Fruit fly (Drosophila melanogaster) whole organism, pupa: Measurements from ENCODE around the gene mRpL24.

Experiments used
- CG10348 ChIP-seq: fragments of 200-800 bp; sonication (Bioruptor generic); IDR thresholded peaks from 2 replicates; pipeline ENCODE4 v1.3.6; 2022; ENCODE audit warnings: missing biosample characterization, missing genetic modification characterization
- CG12605 ChIP-seq: fragments of 200-800 bp; sonication (Bioruptor generic); IDR thresholded peaks from 2 replicates; pipeline ENCODE4 v1.3.6; 2022; ENCODE audit warnings: missing biosample characterization, missing genetic modification characterization
- CG13204 ChIP-seq: fragments of 200-800 bp; sonication (Bioruptor generic); optimal IDR thresholded peaks from 2 replicates; lab custom pipeline; 2018; ENCODE audit warnings: missing biosample characterization, mild to moderate bottlenecking, missing genetic modification characterization, moderate library complexity
- CG14655 ChIP-seq: fragments of 200-800 bp; sonication (Bioruptor generic); optimal IDR thresholded peaks from 3 replicates; lab custom pipeline; 2017; ENCODE audit warnings: mild to moderate bottlenecking, missing biosample characterization, missing genetic modification reagents, missing genetic modification characterization
- CG15710 ChIP-seq: fragments of 200-800 bp; sonication (Bioruptor generic); optimal IDR thresholded peaks from 2 replicates; lab custom pipeline; 2018; ENCODE audit warnings: missing biosample characterization, mild to moderate bottlenecking, missing genetic modification characterization, moderate library complexity
- CG17806 ChIP-seq: fragments of 200-800 bp; sonication (Bioruptor generic); optimal IDR thresholded peaks from 2 replicates; lab custom pipeline; 2018; ENCODE audit warnings: missing biosample characterization, mild to moderate bottlenecking, missing genetic modification characterization, moderate library complexity
- CG32121 ChIP-seq: fragments of 200-800 bp; sonication (Bioruptor generic); IDR thresholded peaks from 2 replicates; pipeline ENCODE4 v1.3.6; 2022; ENCODE audit warnings: missing biosample characterization, missing genetic modification characterization
- CG34367 ChIP-seq: fragments of 200-800 bp; sonication (Bioruptor generic); optimal IDR thresholded peaks from 2 replicates; lab custom pipeline; 2018; ENCODE audit warnings: missing biosample characterization, mild to moderate bottlenecking, missing genetic modification characterization
- CG4496 ChIP-seq: fragments of 200-800 bp; sonication (Bioruptor generic); IDR thresholded peaks from 3 replicates; pipeline ENCODE4 v1.3.6; 2022; ENCODE audit warnings: missing biosample characterization, missing genetic modification characterization
- CG8159 ChIP-seq: fragments of 200-800 bp; sonication (Bioruptor generic); optimal IDR thresholded peaks from 3 replicates; lab custom pipeline; 2018; ENCODE audit warnings: missing biosample characterization, mild to moderate bottlenecking, missing genetic modification characterization, moderate library complexity
- CG8301 ChIP-seq: fragments of 200-800 bp; sonication (Bioruptor generic); optimal IDR thresholded peaks from 2 replicates; lab custom pipeline; 2018; ENCODE audit warnings: missing biosample characterization, mild to moderate bottlenecking, missing genetic modification characterization
- CG9948 ChIP-seq: fragments of 200-800 bp; sonication (Bioruptor generic); optimal IDR thresholded peaks from 2 replicates; lab custom pipeline; 2018; ENCODE audit warnings: missing biosample characterization, mild to moderate bottlenecking, missing genetic modification characterization, moderate library complexity
- D1 ChIP-seq: fragments of 200-800 bp; sonication (Bioruptor generic); optimal IDR thresholded peaks from 2 replicates; lab custom pipeline; 2018; ENCODE audit warnings: missing biosample characterization, mild to moderate bottlenecking, missing genetic modification characterization, moderate library complexity
- EcR ChIP-seq: fragments of 200-800 bp; sonication (Bioruptor generic); optimal IDR thresholded peaks from 3 replicates; lab custom pipeline; 2019; ENCODE audit warnings: missing biosample characterization, missing genetic modification characterization, mild to moderate bottlenecking, moderate library complexity, missing genetic modification reagents
- Ets98B ChIP-seq: fragments of 200-800 bp; sonication (Bioruptor generic); IDR thresholded peaks from 2 replicates; pipeline ENCODE4 v1.3.6; 2022; ENCODE audit warnings: missing biosample characterization, missing genetic modification characterization
- Pif1A ChIP-seq: fragments of 200-800 bp; sonication (Bioruptor generic); optimal IDR thresholded peaks from 3 replicates; lab custom pipeline; 2016; ENCODE audit warnings: missing biosample characterization, missing genetic modification characterization
- Pif1B ChIP-seq: fragments of 200-800 bp; sonication (Bioruptor generic); optimal IDR thresholded peaks from 3 replicates; lab custom pipeline; 2016; ENCODE audit warnings: missing biosample characterization, missing genetic modification characterization
- Snoo ChIP-seq: fragments of 200-800 bp; sonication (Bioruptor generic); optimal IDR thresholded peaks from 3 replicates; lab custom pipeline; 2017; ENCODE audit warnings: missing biosample characterization, mild to moderate bottlenecking, missing genetic modification characterization, inconsistent platforms
- fd96Ca ChIP-seq: fragments of 200-800 bp; sonication (Bioruptor generic); IDR thresholded peaks from 3 replicates; pipeline ENCODE4 v1.3.6; 2022; ENCODE audit warnings: missing biosample characterization, missing genetic modification characterization
- gl ChIP-seq: fragments of 200-800 bp; sonication (Bioruptor generic); optimal IDR thresholded peaks from 2 replicates; lab custom pipeline; 2018; ENCODE audit warnings: missing biosample characterization, mild to moderate bottlenecking, missing genetic modification characterization

The mRpL24 gene

DNA sequence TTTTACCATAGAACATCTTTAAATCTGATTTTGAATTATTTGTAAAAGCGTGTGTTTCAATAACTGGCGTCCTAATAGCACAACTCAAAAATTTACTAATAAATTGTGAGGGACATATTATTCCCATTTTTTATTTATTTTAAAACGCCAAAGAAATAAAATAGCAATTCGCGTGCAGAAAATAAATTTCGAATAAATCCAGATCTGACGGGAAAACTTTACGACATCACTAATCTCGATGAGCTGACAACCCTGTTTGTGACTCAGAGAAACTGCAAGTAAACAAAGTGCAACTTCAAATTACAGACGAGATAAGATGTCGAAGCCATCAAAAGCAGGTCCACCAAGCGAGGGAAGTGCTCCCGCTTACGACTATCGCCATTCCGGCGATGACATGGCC is 20.3 kb upstream of the mRpL24 start, which contains the start of gene CG34125:
TSS of gene CG34125 (plus strand) at position 254 of the 400 bp plus-strand sequence.
- TF ChIP-seq CG10348, result no peak
- no peak for TF ChIP-seq EcR (GFP tag; lab: Kevin White, UChicago)
- no peak for TF ChIP-seq CG9948
- no peak for TF ChIP-seq CG15710 (tag; lab: Kevin White, UChicago)
- no peak for TF ChIP-seq Snoo (tag; lab: Kevin White, UChicago)
- no peak for TF ChIP-seq D1 (tag; lab: Kevin White, UChicago)
- TF ChIP-seq CG8159 (tag; lab: Kevin White, UChicago), result no peak
- no peak for TF ChIP-seq CG34367 (tag; lab: Kevin White, UChicago)
- TF ChIP-seq CG4496 (GFP tag; lab: Robert Waterston, UW), result no peak
- no peak for TF ChIP-seq Pif1B (GFP tag; lab: Kevin White, UChicago)
- no peak for TF ChIP-seq gl (tag; lab: Kevin White, UChicago)
- TF ChIP-seq CG8301 (tag; lab: Kevin White, UChicago), result no peak
- no peak for TF ChIP-seq CG12605
- no peak for TF ChIP-seq CG13204
- TF ChIP-seq CG14655, result no peak
- TF ChIP-seq Pif1A, result no peak
- no peak for TF ChIP-seq fd96Ca (GFP tag; lab: Robert Waterston, UW)
- TF ChIP-seq Ets98B (GFP tag; lab: Robert Waterston, UW), result no peak

DNA sequence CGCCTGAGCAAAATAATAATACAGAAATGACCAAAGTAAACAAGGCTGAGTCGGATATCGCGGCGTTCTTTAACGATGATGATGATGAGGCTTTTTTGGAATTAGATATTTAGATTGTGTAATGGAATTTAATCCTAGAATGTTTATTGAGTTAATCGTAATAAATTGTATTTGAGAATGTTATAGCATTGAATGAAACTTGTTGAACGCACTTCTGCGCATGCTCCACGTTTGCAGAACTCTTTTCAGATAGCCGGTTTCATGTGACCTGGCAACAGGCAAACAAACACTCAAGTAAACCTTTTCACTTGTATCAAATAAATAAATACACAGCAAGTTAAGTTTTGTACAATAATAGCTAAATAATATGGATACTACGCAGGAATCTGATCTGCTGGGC is 12.9 kb upstream of the mRpL24 start, which contains the start of gene CG34124:
TSS of gene CG34124 (plus strand) at position 301 of the 400 bp plus-strand sequence.
- no peak for TF ChIP-seq CG12605
- TF ChIP-seq D1 (tag; lab: Kevin White, UChicago), result no peak
- TF ChIP-seq CG8301 (tag; lab: Kevin White, UChicago), result no peak
- no peak for TF ChIP-seq gl (tag; lab: Kevin White, UChicago)
- TF ChIP-seq Pif1A, result no peak
- TF ChIP-seq Snoo (tag; lab: Kevin White, UChicago), result no peak
- TF ChIP-seq CG34367 (tag; lab: Kevin White, UChicago), result no peak
- TF ChIP-seq CG13204, result no peak
- no peak for TF ChIP-seq CG14655

DNA sequence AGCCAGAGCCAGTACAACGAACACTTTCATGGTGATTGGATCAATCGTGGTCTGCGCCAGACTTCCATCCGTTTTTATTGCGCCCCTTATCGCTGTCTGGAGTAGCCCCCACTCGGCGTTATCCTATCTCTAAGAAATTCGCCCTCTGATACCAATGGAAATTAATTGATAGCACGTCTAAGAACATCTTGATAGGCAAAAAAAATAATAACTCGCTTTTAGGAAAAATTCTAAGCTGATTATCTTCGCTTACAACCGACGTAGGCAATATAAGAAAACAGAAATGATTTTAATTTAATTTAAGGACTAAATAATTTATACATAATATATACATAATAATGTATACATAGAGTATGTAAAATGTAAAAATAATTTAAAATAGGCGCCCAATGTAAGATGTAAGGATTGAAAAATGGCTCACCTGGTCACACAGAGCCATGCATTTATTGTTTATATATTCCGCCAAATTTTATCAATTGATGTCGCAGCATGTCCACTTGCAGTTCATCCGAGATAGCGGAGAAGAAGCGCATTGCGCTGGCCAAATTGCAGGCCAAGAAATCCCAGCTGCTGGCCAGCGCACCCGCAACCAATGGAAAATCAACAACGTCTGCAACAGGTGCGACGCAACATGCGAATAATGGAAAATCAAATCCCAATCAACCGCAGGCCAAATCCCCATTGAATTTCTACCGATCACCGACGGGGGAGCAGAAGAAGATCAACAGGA is 10.1 kb upstream of the mRpL24 start, which contains the start of the genes Jon25Bi and Marcal1:
TSS of gene Jon25Bi (minus strand) at position 51 of the 730 bp plus-strand sequence.
TSS of gene Marcal1 (plus strand) at position 416 of the 730 bp plus-strand sequence.
- no peak for TF ChIP-seq CG17806 (tag; lab: Kevin White, UChicago)
- no peak for TF ChIP-seq CG9948
- TF ChIP-seq CG10348, result no peak
- TF ChIP-seq EcR (GFP tag; lab: Kevin White, UChicago), result no peak
- no peak for TF ChIP-seq Ets98B (GFP tag; lab: Robert Waterston, UW)
- TF ChIP-seq CG8159 (tag; lab: Kevin White, UChicago), result no peak
- no peak for TF ChIP-seq gl (tag; lab: Kevin White, UChicago)
- TF ChIP-seq Pif1B (GFP tag; lab: Kevin White, UChicago), result no peak
- TF ChIP-seq CG14655, result no peak

DNA sequence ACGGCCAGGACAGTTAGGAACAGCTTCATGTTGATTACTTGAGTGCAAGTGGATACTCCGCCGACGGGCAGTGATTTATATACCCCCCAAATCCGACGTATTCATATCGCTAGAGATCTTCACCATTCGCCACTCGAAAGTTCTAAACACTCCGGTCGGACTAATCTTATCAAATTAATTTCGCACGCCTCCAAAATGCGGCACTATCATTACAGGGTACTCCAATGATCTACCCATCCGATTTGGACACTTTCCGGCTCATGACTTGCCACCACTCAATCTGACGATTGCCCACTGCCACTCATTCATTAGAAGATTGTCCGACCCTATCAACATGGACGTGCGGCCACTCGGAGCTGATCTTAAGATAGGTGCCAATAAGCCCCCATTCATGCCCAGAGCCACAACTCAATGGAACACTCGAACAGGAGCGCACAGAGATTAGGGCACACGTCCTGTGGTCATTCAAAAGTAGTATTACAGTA is 8.0 kb upstream of the mRpL24 start, which contains the start of gene Jon25Bii:
TSS of gene Jon25Bii (minus strand) at position 51 of the 485 bp plus-strand sequence.
- no peak for TF ChIP-seq CG12605
- TF ChIP-seq Ets98B (GFP tag; lab: Robert Waterston, UW), result no peak
- TF ChIP-seq CG34367 (tag; lab: Kevin White, UChicago), result no peak
- TF ChIP-seq CG9948, result no peak
- no peak for TF ChIP-seq gl (tag; lab: Kevin White, UChicago)
- TF ChIP-seq CG32121 (GFP tag; lab: Robert Waterston, UW), result no peak
- no peak for TF ChIP-seq CG17806 (tag; lab: Kevin White, UChicago)
- TF ChIP-seq, all 21 proteins: peak for 0

DNA sequence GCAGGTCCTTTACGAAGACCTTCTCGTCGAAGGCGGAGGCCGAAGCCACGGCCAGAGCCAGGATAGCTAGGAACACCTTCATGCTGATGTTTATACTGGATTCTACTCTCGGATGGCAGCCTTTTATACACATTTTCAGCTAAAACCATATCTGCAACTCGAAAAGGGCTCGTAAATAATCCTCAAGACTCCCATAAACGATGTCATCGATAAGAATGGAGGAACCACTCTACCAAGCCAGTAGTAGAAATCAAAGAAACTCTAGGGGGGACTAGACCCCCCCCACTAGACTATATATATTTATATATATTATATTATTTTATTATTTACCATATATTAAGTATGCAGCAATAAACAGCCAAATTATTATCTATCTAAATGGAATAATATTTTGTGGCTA is 5.5 kb upstream of the mRpL24 start, which contains the start of gene Jon25Biii:
TSS of gene Jon25Biii (minus strand) at position 101 of the 400 bp plus-strand sequence.
- TF ChIP-seq CG15710 (tag; lab: Kevin White, UChicago) (no peak), Ets98B (GFP tag; lab: Robert Waterston, UW) (no peak)

DNA sequence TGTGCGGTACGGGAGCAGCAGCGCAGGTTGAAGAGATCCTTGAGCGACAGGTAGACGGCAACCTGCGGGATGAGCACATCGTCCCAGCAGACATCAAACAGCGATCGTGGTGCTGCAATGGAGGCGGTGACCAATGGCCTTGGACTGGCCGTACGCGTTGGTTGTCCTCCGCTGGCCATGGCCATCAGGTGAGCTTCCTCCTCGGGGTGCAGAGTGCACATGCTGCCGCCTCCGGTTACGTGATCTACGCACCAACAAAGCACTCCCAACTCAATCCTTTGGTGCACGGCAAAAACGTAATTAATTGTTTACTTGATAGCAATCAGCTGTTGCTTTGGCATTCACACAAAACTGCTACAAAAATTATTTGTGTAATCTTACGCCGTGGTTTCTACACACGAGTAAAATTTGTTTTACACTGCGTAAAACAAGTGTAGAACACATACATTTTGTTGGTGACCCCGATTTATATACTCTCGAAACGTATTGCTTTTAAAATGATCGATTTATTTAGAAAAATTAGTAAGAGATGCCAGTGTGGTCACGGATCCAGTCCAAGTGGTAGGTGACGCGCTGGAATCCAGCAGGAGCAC is 4.4 kb upstream of the mRpL24 start, which contains the start of gene jet:
TSS of gene jet (minus strand) at position 332 of the 593 bp plus-strand sequence.
- no peak for TF ChIP-seq Pif1A
- TF ChIP-seq CG34367 (tag; lab: Kevin White, UChicago), result no peak
- TF ChIP-seq Snoo (tag; lab: Kevin White, UChicago), result no peak
- TF ChIP-seq D1 (tag; lab: Kevin White, UChicago), result no peak
- no peak for TF ChIP-seq Ets98B (GFP tag; lab: Robert Waterston, UW)
- TF ChIP-seq CG8301 (tag; lab: Kevin White, UChicago), result no peak
- no peak for TF ChIP-seq fd96Ca (GFP tag; lab: Robert Waterston, UW)
- TF ChIP-seq CG17806 (tag; lab: Kevin White, UChicago), result no peak
- no peak for TF ChIP-seq CG8159 (tag; lab: Kevin White, UChicago)
- TF ChIP-seq CG12605, result no peak
- TF ChIP-seq, all 21 proteins: peak for 0
